Worm (Caenorhabditis elegans): ENCODE data around the gene F46C8.1.

The F46C8.1 gene

ce11 chrX:7573172-7573571, 24.9 kb downstream of the F46C8.1 start:
- TF ChIP-seq F33H1.4 (GFP tag; IDR thresholded peaks at IDR 0.05) (no peak), attf-6 (GFP tag; IDR thresholded peaks at IDR 0.05) (no peak), nfyb-1 (GFP tag; IDR thresholded peaks at IDR 0.05) (no peak), cebp-1 (GFP tag; IDR thresholded peaks at IDR 0.05) (no peak), cebp-1 (tag; optimal IDR thresholded peaks at IDR 0.05) (peak; percentile 75)

ce11 chrX:7573572-7573628, 25.1 kb downstream of the F46C8.1 start, which contains the start of the genes unc-98 and F08C6.18:
TSS of gene unc-98 (minus strand) at chrX:7573619.
TSS of gene F08C6.18 (minus strand) at chrX:7573628.
- TF ChIP-seq zfh-2 (GFP tag; conservative IDR thresholded peaks at IDR 0.05): no peak
- no peak for TF ChIP-seq nhr-90 (tag; optimal IDR thresholded peaks at IDR 0.05)

ce11 chrX:7573629-7574028, 25.4 kb downstream of the F46C8.1 start:
- TF ChIP-seq sptf-2 (GFP tag; optimal IDR thresholded peaks at IDR 0.05) (no peak), hmg-20 (GFP tag; IDR thresholded peaks at IDR 0.05) (no peak), Y95B8A.8 (GFP tag; IDR thresholded peaks at IDR 0.05) (no peak), zfh-2 (GFP tag; conservative IDR thresholded peaks at IDR 0.05) (peak; percentile 49; the same call in 1 of the 2 replicates), somi-1 (GFP tag; optimal IDR thresholded peaks at IDR 0.05) (no peak)

ce11 chrX:7575939-7576338, 27.7 kb downstream of the F46C8.1 start:
- no peak for TF ChIP-seq F57A8.1 (GFP tag; optimal IDR thresholded peaks at IDR 0.05)
- peak; percentile 24 for TF ChIP-seq ets-4 (GFP tag; optimal IDR thresholded peaks at IDR 0.05)
- TF ChIP-seq let-607 (tag; optimal IDR thresholded peaks at IDR 0.05): peak in 1 of 2 experiments; percentile 23
- TF ChIP-seq cebp-1 (GFP tag; IDR thresholded peaks at IDR 0.05): no peak
- peak; percentile 22 for TF ChIP-seq cebp-1 (tag; optimal IDR thresholded peaks at IDR 0.05)
- TF ChIP-seq nhr-80 (tag; optimal IDR thresholded peaks at IDR 0.05): peak; percentile 94

ce11 chrX:7577458-7578158, 29.4 kb downstream of the F46C8.1 start:
- TF ChIP-seq ceh-100 (GFP tag; IDR thresholded peaks at IDR 0.05): no peak
- TF ChIP-seq cebp-1 (GFP tag; IDR thresholded peaks at IDR 0.05): peak; percentile 58; the same call in 1 of the 2 replicates
- TF ChIP-seq cebp-1 (tag; optimal IDR thresholded peaks at IDR 0.05): peak; percentile 57
- TF ChIP-seq lin-26 (GFP tag; IDR thresholded peaks at IDR 0.05): peak; percentile 19; the same call in 1 of the 2 replicates

ce11 chrX:7578308-7578707, 30.1 kb downstream of the F46C8.1 start:
- TF ChIP-seq chd-7 (tag; optimal IDR thresholded peaks at IDR 0.05) (no peak), lin-35 (GFP tag; optimal IDR thresholded peaks at IDR 0.05) (no peak), Y67H2A.10 (GFP tag; conservative IDR thresholded peaks at IDR 0.05) (no peak), bed-1 (GFP tag; IDR thresholded peaks at IDR 0.05) (no peak), let-607 (tag; optimal IDR thresholded peaks at IDR 0.05) (peak; percentile 20 to 46), nhr-80 (tag; optimal IDR thresholded peaks at IDR 0.05) (peak; percentile 87), atf-7 (tag; optimal IDR thresholded peaks at IDR 0.05) (peak; percentile 38), dox-1 (GFP tag; IDR thresholded peaks at IDR 0.05) (0 out of 2 replicates have a peak, but pooled peaks have one; percentile 22), cebp-1 (GFP tag; IDR thresholded peaks at IDR 0.05) (no peak), cebp-1 (tag; optimal IDR thresholded peaks at IDR 0.05) (peak; percentile 74), T26A5.8 (tag; optimal IDR thresholded peaks at IDR 0.05) (no peak)

ce11 chrX:7582223-7582622, 34.0 kb downstream of the F46C8.1 start:
- no peak for TF ChIP-seq let-526 (GFP tag; IDR thresholded peaks at IDR 0.05)
- no peak for TF ChIP-seq rec-8 (tag; optimal IDR thresholded peaks at IDR 0.05)
- TF ChIP-seq rpc-1 (optimal IDR thresholded peaks at IDR 0.05): no peak
- TF ChIP-seq rpc-1 (tag; optimal IDR thresholded peaks at IDR 0.05): no peak
- TF ChIP-seq gei-17 (GFP tag; optimal IDR thresholded peaks at IDR 0.05): no peak
- TF ChIP-seq Y67H2A.10 (GFP tag; conservative IDR thresholded peaks at IDR 0.05): no peak
- TF ChIP-seq nhr-179 (tag; optimal IDR thresholded peaks at IDR 0.05): no peak
- TF ChIP-seq lir-1 (GFP tag; conservative IDR thresholded peaks at IDR 0.05): no peak
- TF ChIP-seq zfh-2 (GFP tag; conservative IDR thresholded peaks at IDR 0.05): no peak
- no peak for TF ChIP-seq aptf-2 (GFP tag; conservative IDR thresholded peaks at IDR 0.05)
- no peak for TF ChIP-seq snpc-3.4 (tag; optimal IDR thresholded peaks at IDR 0.05)
- TF ChIP-seq lag-1 (GFP tag; IDR thresholded peaks at IDR 0.05): no peak
